Worm (Caenorhabditis elegans) whole organism, L4 larva: ENCODE measurements around the gene srz-59.

Experiments used
- arid-1 ChIP-seq: fragments of 200-800 bp; sonication (Bioruptor generic); conservative IDR thresholded peaks from 2 replicates; pipeline ENCODE4 v1.3.6; 2022; ENCODE audit warnings: missing genetic modification reagents, missing genetic modification characterization, missing compliant biosample characterization
- egl-43 ChIP-seq: fragments of 200-800 bp; sonication (Bioruptor generic); IDR thresholded peaks from 2 replicates; pipeline ENCODE4 v1.3.6; 2022; ENCODE audit warnings: missing genetic modification reagents, missing genetic modification characterization, missing compliant biosample characterization
- fkh-10 ChIP-seq: fragments of 150-350 bp; optimal IDR thresholded peaks from 2 replicates; lab custom pipeline; 2014; ENCODE audit warnings: missing biosample characterization, missing genetic modification reagents, missing genetic modification characterization
- nhr-11 ChIP-seq: fragments of 150-350 bp; optimal IDR thresholded peaks from 2 replicates; lab custom pipeline; 2014; ENCODE audit warnings: missing biosample characterization, missing genetic modification characterization
- nhr-42 ChIP-seq: fragments of 200-800 bp; sonication (Bioruptor generic); IDR thresholded peaks from 2 replicates; pipeline ENCODE4 v1.3.6; 2022; ENCODE audit warnings: missing genetic modification characterization, missing compliant biosample characterization
- nhr-76 ChIP-seq: fragments of 150-350 bp; optimal IDR thresholded peaks from 2 replicates; lab custom pipeline; 2014; ENCODE audit warnings: missing biosample characterization, missing genetic modification characterization
- saeg-2 ChIP-seq: fragments of 200-800 bp; sonication (Bioruptor generic); IDR thresholded peaks from 2 replicates; pipeline ENCODE4 v1.3.6; 2022; ENCODE audit warnings: missing genetic modification reagents, missing genetic modification characterization, missing compliant biosample characterization
- unc-130 ChIP-seq: sonication (generic microtip); optimal IDR thresholded peaks from 2 replicates; lab custom pipeline; 2016; ENCODE audit warnings: missing genetic modification reagents, missing genetic modification characterization, missing compliant biosample characterization
- vab-7 ChIP-seq: fragments of 200-800 bp; sonication (Bioruptor generic); IDR thresholded peaks from 2 replicates; pipeline ENCODE4 v1.3.6; 2022; ENCODE audit warnings: missing genetic modification reagents, missing genetic modification characterization, missing compliant biosample characterization

ce11 chrIV:14129091-14129490 lies 2.8 kb upstream of the srz-59 start, which contains the start of gene srz-42:
- no peak for TF ChIP-seq fkh-10 (GFP tag; lab: Kevin White, UChicago)
- TF ChIP-seq saeg-2 (GFP tag; lab: Robert Waterston, UW), result no peak
- TF ChIP-seq nhr-76, result no peak
- TF ChIP-seq egl-43, result no peak
- TF ChIP-seq vab-7 (GFP tag; lab: Robert Waterston, UW), result no peak
- no peak for TF ChIP-seq unc-130
- TF ChIP-seq arid-1 (GFP tag; lab: Robert Waterston, UW), result no peak
- no peak for TF ChIP-seq nhr-11 (tag; lab: Kevin White, UChicago)
- no peak for TF ChIP-seq nhr-42 (GFP tag; lab: Robert Waterston, UW)
